Fruit fly (Drosophila melanogaster): ENCODE results near the gene Hip14.

The Hip14 gene

DNA sequence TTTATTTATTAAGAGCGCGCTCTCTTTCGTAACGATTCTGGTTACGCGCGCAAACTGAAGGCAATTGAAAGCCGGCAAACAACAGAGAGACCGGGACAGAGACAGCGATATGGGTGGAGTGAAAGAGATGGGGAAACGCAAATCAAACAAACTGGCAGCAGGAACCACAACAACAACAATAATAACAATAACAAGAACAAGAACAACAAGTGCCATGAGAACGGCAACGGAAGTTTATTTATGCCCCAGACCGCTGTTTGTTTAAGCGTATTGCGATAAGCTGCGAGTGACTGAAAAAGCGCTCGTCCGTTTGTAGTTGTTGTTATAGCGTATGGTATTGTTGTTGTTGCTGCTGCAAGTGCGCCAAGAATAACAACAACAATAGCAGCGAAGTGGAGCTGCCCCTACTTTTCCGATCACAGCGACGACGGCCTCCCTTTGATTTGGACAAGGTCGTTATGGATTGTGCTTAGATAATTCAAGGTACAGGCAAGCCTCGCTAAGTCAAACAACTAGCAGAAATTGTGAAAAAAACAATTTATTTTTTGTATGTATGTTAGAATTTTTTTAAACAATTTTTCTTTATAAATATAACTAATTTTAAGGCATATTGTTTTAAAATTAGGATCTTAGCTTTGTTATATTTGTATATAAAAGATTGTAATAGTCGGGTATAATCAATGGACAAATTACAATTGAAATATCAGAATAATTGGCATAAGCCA lies 38.2 kb downstream of the Hip14 start (continued):
- TF ChIP-seq CG34406 (GFP tag; optimal IDR thresholded peaks at IDR 0.05) (peak; percentile 44), OdsH (GFP tag; optimal IDR thresholded peaks at IDR 0.05) (peak; percentile 6), CG11294 (GFP tag; IDR thresholded peaks at IDR 0.05) (no peak), Gug (GFP tag; IDR thresholded peaks at IDR 0.05) (no peak), lz (GFP tag; optimal IDR thresholded peaks at IDR 0.05) (no peak), net (GFP tag; optimal IDR thresholded peaks at IDR 0.05) (peak; percentile 42), vri (GFP tag; optimal IDR thresholded peaks at IDR 0.05) (peak; percentile 13), Sox14 (GFP tag; optimal IDR thresholded peaks at IDR 0.05) (peak; percentile 11), Hr38 (GFP tag; optimal IDR thresholded peaks at IDR 0.05) (no peak), Sox15 (GFP tag; optimal IDR thresholded peaks at IDR 0.05) (no peak), Sox102F (GFP tag; optimal IDR thresholded peaks at IDR 0.05) (no peak), CG15336 (GFP tag; IDR thresholded peaks at IDR 0.05) (no peak), CG16779 (tag; optimal IDR thresholded peaks at IDR 0.05) (peak; percentile 58), CG3919 (GFP tag; optimal IDR thresholded peaks at IDR 0.05) (peak; percentile 46), esn (GFP tag; optimal IDR thresholded peaks at IDR 0.05) (peak; percentile 45), CG6854 (GFP tag; optimal IDR thresholded peaks at IDR 0.05) (peak; percentile 97), fd85E (GFP tag; optimal IDR thresholded peaks at IDR 0.05) (no peak), CG9139 (GFP tag; optimal IDR thresholded peaks at IDR 0.05) (peak; percentile 51), Hr4 (GFP tag; optimal IDR thresholded peaks at IDR 0.05) (no peak), CG11902 (GFP tag; optimal IDR thresholded peaks at IDR 0.05) (no peak), CG11762 (GFP tag; optimal IDR thresholded peaks at IDR 0.05; ENCODE audit: insufficient read depth) (peak; percentile 28), fd59A (GFP tag; optimal IDR thresholded peaks at IDR 0.05) (no peak), fkh (GFP tag; optimal IDR thresholded peaks at IDR 0.05) (peak; percentile 99), CG6163 (GFP tag; IDR thresholded peaks at IDR 0.05) (peak; percentile 79), dsx (GFP tag; optimal IDR thresholded peaks at IDR 0.05; ENCODE audit: poor library complexity, severe bottlenecking) (no peak), CG8119 (GFP tag; IDR thresholded peaks at IDR 0.05) (no peak), spab (GFP tag; optimal IDR thresholded peaks at IDR 0.05) (no peak), CG8319 (GFP tag; optimal IDR thresholded peaks at IDR 0.05) (no peak), Met (GFP tag; optimal IDR thresholded peaks at IDR 0.05) (peak; percentile 15), salr (GFP tag; optimal IDR thresholded peaks at IDR 0.05) (peak in 1 of 2 experiments; percentile 33), CG31627 (GFP tag; optimal IDR thresholded peaks at IDR 0.05) (no peak), Blimp-1 (GFP tag; optimal IDR thresholded peaks at IDR 0.05) (no peak), svp (GFP tag) (peak; percentile 29), Eip75B (GFP tag; optimal IDR thresholded peaks at IDR 0.05) (peak; percentile 12)

DNA sequence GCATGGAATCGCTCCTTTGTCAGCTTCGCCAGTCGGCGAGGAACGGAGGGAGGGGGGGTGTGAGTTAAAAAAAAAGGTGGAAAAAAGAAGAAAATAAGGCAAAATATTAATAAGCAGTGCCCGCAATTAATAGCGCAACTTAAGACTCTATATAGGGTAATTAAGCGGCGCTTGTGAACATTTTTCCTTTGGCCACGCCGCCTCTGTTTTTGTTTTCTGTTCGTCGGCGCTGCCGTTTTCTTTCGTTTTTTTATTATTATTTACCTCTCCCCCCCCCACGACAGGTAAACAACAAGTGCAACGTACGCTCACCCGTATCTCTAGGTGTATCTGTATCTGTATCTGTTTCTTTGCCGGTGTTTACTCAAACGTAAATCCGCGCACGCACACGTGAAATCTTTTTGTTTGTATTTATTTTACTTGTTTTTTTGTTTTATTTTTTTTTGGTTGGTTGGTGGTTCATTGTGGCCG lies 39.2 kb downstream of the Hip14 start:
- peak; percentile 44 for TF ChIP-seq CG3032 (tag; optimal IDR thresholded peaks at IDR 0.05)
- peak; percentile 41 for TF ChIP-seq Smox (GFP tag; optimal IDR thresholded peaks at IDR 0.05)
- peak; percentile 82 for TF ChIP-seq CG15336 (GFP tag; IDR thresholded peaks at IDR 0.05)
- peak; percentile 65 for TF ChIP-seq Hr4 (GFP tag; optimal IDR thresholded peaks at IDR 0.05)
- peak; percentile 68 for TF ChIP-seq spab (GFP tag; optimal IDR thresholded peaks at IDR 0.05)
- TF ChIP-seq Lpt (GFP tag; optimal IDR thresholded peaks at IDR 0.05) = peak; percentile 66
- peak; percentile 64 for TF ChIP-seq CG9139 (GFP tag; optimal IDR thresholded peaks at IDR 0.05)
- TF ChIP-seq Sox14 (GFP tag; optimal IDR thresholded peaks at IDR 0.05) = peak; percentile 61
- peak; percentile 37 to 53 for TF ChIP-seq salr (GFP tag; optimal IDR thresholded peaks at IDR 0.05)
- TF ChIP-seq esn (GFP tag; optimal IDR thresholded peaks at IDR 0.05) = peak; percentile 56
- peak; percentile 71 for TF ChIP-seq CG6808 (GFP tag; optimal IDR thresholded peaks at IDR 0.05)
- TF ChIP-seq CG6854 (GFP tag; optimal IDR thresholded peaks at IDR 0.05) = no peak
- peak; percentile 53 for TF ChIP-seq Ets96B (tag; optimal IDR thresholded peaks at IDR 0.05)
- TF ChIP-seq CG3919 (GFP tag; optimal IDR thresholded peaks at IDR 0.05) = peak; percentile 70
- peak; percentile 62 for TF ChIP-seq CG10631 (GFP tag; optimal IDR thresholded peaks at IDR 0.05)
- peak; percentile 82 for TF ChIP-seq svp (GFP tag)
- TF ChIP-seq CG6276 (GFP tag; optimal IDR thresholded peaks at IDR 0.05) = peak; percentile 66
- peak; percentile 2 for TF ChIP-seq Sox102F (GFP tag; optimal IDR thresholded peaks at IDR 0.05)
- peak; percentile 62 for TF ChIP-seq dac (GFP tag; optimal IDR thresholded peaks at IDR 0.05)
- TF ChIP-seq CG32006 (GFP tag; optimal IDR thresholded peaks at IDR 0.05) = peak; percentile 64
- TF ChIP-seq CG8319 (GFP tag; optimal IDR thresholded peaks at IDR 0.05) = peak; percentile 51
- TF ChIP-seq CG11902 (GFP tag; optimal IDR thresholded peaks at IDR 0.05) = peak; percentile 51
- TF ChIP-seq Blimp-1 (GFP tag; optimal IDR thresholded peaks at IDR 0.05) = no peak
- TF ChIP-seq Ets21C (GFP tag; optimal IDR thresholded peaks at IDR 0.05) = peak; percentile 17
- TF ChIP-seq CG8119 (GFP tag; IDR thresholded peaks at IDR 0.05) = peak; percentile 80
- peak; percentile 54 for TF ChIP-seq CG34406 (GFP tag; optimal IDR thresholded peaks at IDR 0.05)
- TF ChIP-seq CG11294 (GFP tag; IDR thresholded peaks at IDR 0.05) = peak; percentile 80
- TF ChIP-seq CG1621 (tag; optimal IDR thresholded peaks at IDR 0.05) = peak; percentile 42
- TF ChIP-seq CG6163 (GFP tag; IDR thresholded peaks at IDR 0.05) = peak; percentile 88
- peak; percentile 58 for TF ChIP-seq CG31627 (GFP tag; optimal IDR thresholded peaks at IDR 0.05)
- TF ChIP-seq Hr39 (GFP tag; optimal IDR thresholded peaks at IDR 0.05) = peak; percentile 55
